Worm (Caenorhabditis elegans) whole organism, L4 larva: Measurements from ENCODE around the gene F59A7.11.

Source experiments
- ceh-82 ChIP-seq: sonication (generic microtip); optimal IDR thresholded peaks from 2 replicates; lab custom pipeline; 2017; ENCODE audit warnings: missing biosample characterization, missing genetic modification characterization
- daf-12 ChIP-seq: fragments of 150-350 bp; optimal IDR thresholded peaks from 2 replicates; lab custom pipeline; 2014; ENCODE audit warnings: missing biosample characterization, missing genetic modification reagents, missing genetic modification characterization
- daf-16 ChIP-seq, 3 experiments: sonication (generic microtip); optimal IDR thresholded peaks; 2 replicates each; lab custom pipeline; 2016 to 2017; ENCODE audit warnings: missing genetic modification characterization in 3 of 3, missing genetic modification reagents in 3 of 3, mild to moderate bottlenecking in 2 of 3, missing compliant biosample characterization in 2 of 3, missing biosample characterization in 1 of 3, moderate library complexity in 1 of 3
- egl-27 ChIP-seq: sonication (generic microtip); optimal IDR thresholded peaks from 3 replicates; lab custom pipeline; 2017; ENCODE audit warnings: missing biosample characterization, missing genetic modification reagents, missing genetic modification characterization
- mdt-29 ChIP-seq: fragments of 200-800 bp; sonication (Bioruptor generic); IDR thresholded peaks from 2 replicates; pipeline ENCODE4 v1.3.6; 2022; ENCODE audit warnings: missing genetic modification reagents, missing genetic modification characterization, missing compliant biosample characterization
- nhr-111 ChIP-seq: fragments of 200-800 bp; sonication (Bioruptor generic); optimal IDR thresholded peaks from 2 replicates; lab custom pipeline; 2018; ENCODE audit warnings: mild to moderate bottlenecking, missing genetic modification characterization, missing compliant biosample characterization
- nhr-76 ChIP-seq: fragments of 150-350 bp; optimal IDR thresholded peaks from 2 replicates; lab custom pipeline; 2014; ENCODE audit warnings: missing biosample characterization, missing genetic modification characterization
- pha-4 ChIP-seq, 2 experiments: fragments of 150-350 bp in 1 of 2; fragments of 200-800 bp in 1 of 2; sonication (Bioruptor generic) in 1 of 2; IDR thresholded peaks in 1 of 2; optimal IDR thresholded peaks in 1 of 2; 2 replicates each; pipeline versions ENCODE4 v1.3.6 to Lab custom; 2014 to 2022; ENCODE audit warnings: missing genetic modification characterization in 2 of 2, missing genetic modification reagents in 2 of 2, missing biosample characterization in 1 of 2, missing compliant biosample characterization in 1 of 2
- sdz-12 ChIP-seq: fragments of 200-800 bp; sonication (Bioruptor generic); optimal IDR thresholded peaks from 2 replicates; lab custom pipeline; 2018; ENCODE audit warnings: mild to moderate bottlenecking, missing genetic modification characterization, missing compliant biosample characterization
- unc-39 ChIP-seq: sonication (generic microtip); optimal IDR thresholded peaks from 2 replicates; lab custom pipeline; 2017; ENCODE audit warnings: missing biosample characterization, missing genetic modification characterization
- zip-2 ChIP-seq: fragments of 150-350 bp; optimal IDR thresholded peaks from 2 replicates; lab custom pipeline; 2014; ENCODE audit warnings: missing biosample characterization, missing genetic modification characterization

ce11 chrV:1978968-1979367 lies 34.8 kb downstream of the F59A7.11 start, which contains the start of gene T08B1.4:
- TF ChIP-seq ceh-82 (no peak), nhr-111 (GFP tag; lab: Kevin White, UChicago) (no peak), nhr-76 (no peak), pha-4 (GFP tag; IDR thresholded peaks at IDR 0.05; lab: Robert Waterston, UW) (no peak), pha-4 (tag; optimal IDR thresholded peaks at IDR 0.05; lab: Kevin White, UChicago) (no peak), unc-39 (tag; lab: Kevin White, UChicago) (no peak), mdt-29 (no peak), zip-2 (tag; lab: Kevin White, UChicago) (no peak), egl-27 (tag; lab: Kevin White, UChicago) (no peak), sdz-12 (GFP tag; lab: Kevin White, UChicago) (no peak), daf-16 (GFP tag; optimal IDR thresholded peaks at IDR 0.05; lab: Kevin White, UChicago) (no peak), daf-16 (tag; optimal IDR thresholded peaks at IDR 0.05; lab: Kevin White, UChicago) (no peak), daf-12 (tag; lab: Kevin White, UChicago) (no peak)
